Worm (Caenorhabditis elegans) whole organism, midembryonic: Measurements from ENCODE around the gene eri-3.

Experiments
- T22C8.4 ChIP-seq: fragments of 200-800 bp; sonication (Bioruptor generic); IDR thresholded peaks from 2 replicates; pipeline ENCODE4 v1.3.6; 2022; ENCODE audit warnings: missing genetic modification characterization, missing compliant biosample characterization
- flt-1 ChIP-seq: fragments of 200-800 bp; sonication (Bioruptor generic); IDR thresholded peaks from 2 replicates; pipeline ENCODE4 v1.3.6; 2022; ENCODE audit warnings: missing genetic modification characterization, missing compliant biosample characterization
- med-1 ChIP-seq: sonication (generic microtip); optimal IDR thresholded peaks from 2 replicates; lab custom pipeline; 2017; ENCODE audit warnings: missing genetic modification characterization, mild to moderate bottlenecking, missing compliant biosample characterization, antibody characterized with exemption, missing genetic modification reagents; ENCODE audit not compliant: insufficient read depth
- ref-1 ChIP-seq: fragments of 200-800 bp; sonication (Bioruptor generic); conservative IDR thresholded peaks from 2 replicates; pipeline ENCODE4 v1.3.6; 2022; ENCODE audit warnings: missing genetic modification reagents, missing genetic modification characterization, missing compliant biosample characterization
- ztf-23 ChIP-seq: fragments of 200-800 bp; sonication (Bioruptor generic); IDR thresholded peaks from 2 replicates; pipeline ENCODE4 v1.3.6; 2022; ENCODE audit warnings: missing genetic modification reagents, missing genetic modification characterization, missing compliant biosample characterization
- ztf-29 ChIP-seq: fragments of 200-800 bp; sonication (Bioruptor generic); IDR thresholded peaks from 2 replicates; pipeline ENCODE4 v1.3.6; 2022; ENCODE audit warnings: missing genetic modification reagents, missing genetic modification characterization, missing compliant biosample characterization

DNA sequence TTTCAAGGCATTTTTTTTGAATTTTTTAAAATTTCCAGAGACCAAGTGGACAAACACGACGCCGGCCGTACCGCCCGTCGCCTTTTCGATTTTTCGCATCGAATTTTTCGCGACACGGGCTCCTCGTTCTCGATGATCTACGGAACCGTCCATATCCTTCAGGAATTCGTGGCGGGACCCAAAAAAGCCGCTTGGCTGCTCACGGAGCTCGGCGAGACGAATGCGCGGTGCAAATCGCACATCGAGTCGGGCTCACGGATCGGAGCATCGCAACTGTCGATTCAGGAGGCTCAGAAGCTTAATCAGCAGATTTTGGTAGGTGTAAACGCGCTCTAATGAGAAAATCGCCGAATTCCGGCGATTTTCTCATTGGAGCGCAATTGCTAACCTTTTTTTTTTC, 8.5 kb downstream of the eri-3 start:
- TF ChIP-seq ztf-23 (GFP tag; lab: Robert Waterston, UW) (no peak), flt-1 (GFP tag; lab: Robert Waterston, UW) (no peak), ref-1 (GFP tag; lab: Robert Waterston, UW) (no peak), T22C8.4 (GFP tag; lab: Robert Waterston, UW) (no peak), ztf-29 (GFP tag; lab: Robert Waterston, UW) (no peak), med-1 (GFP tag; lab: Kevin White, UChicago) (no peak)
